Fruit fly (Drosophila melanogaster) whole organism: ENCODE results near the gene CG12768.
A peak's percentile ranks its signal among the peaks of the same experiment; 100 is the strongest.

Experiments used
- CG8478 ChIP-seq: fragments of >200 bp; optimal IDR thresholded peaks from 2 replicates; lab custom pipeline; 2018; ENCODE audit warnings: inconsistent platforms
- Dll ChIP-seq: fragments of >200 bp; optimal IDR thresholded peaks from 2 replicates; lab custom pipeline; 2017
- EcR ChIP-seq, 2 experiments: fragments of >200 bp; optimal IDR thresholded peaks; 2 replicates each; lab custom pipeline; 2017; ENCODE audit warnings: missing biosample characterization in 2 of 2, missing genetic modification characterization in 2 of 2, missing genetic modification reagents in 2 of 2
- pan ChIP-seq: fragments of >200 bp; optimal IDR thresholded peaks from 2 replicates; lab custom pipeline; 2017
- psq ChIP-seq: fragments of >200 bp; optimal IDR thresholded peaks from 2 replicates; lab custom pipeline; 2017
- usp ChIP-seq: fragments of >200 bp; optimal IDR thresholded peaks from 2 replicates; lab custom pipeline; 2017; ENCODE audit warnings: missing biosample characterization, missing genetic modification characterization, mixed read lengths

CG12768 gene

dm6 chr3L:22901612-22902011 is 8.7 kb upstream of the CG12768 start, which contains the start of gene BoYb:
TSS of gene BoYb (plus strand) at chr3L:22901912.
- TF ChIP-seq CG8478 (no peak), pan (no peak), usp (no peak), psq (lab: Kevin White, UChicago) (no peak), Dll (lab: Kevin White, UChicago) (no peak), EcR (GFP tag; optimal IDR thresholded peaks at IDR 0.05; lab: Kevin White, UChicago) (no peak)

dm6 chr3L:22909325-22909904 is 876 bp upstream of the CG12768 start:
- no peak for TF ChIP-seq psq (lab: Kevin White, UChicago)

dm6 chr3L:22940249-22940648 is 30.0 kb downstream of the CG12768 start:
- no peak for TF ChIP-seq pan
- TF ChIP-seq psq (lab: Kevin White, UChicago) = no peak
- TF ChIP-seq Dll (lab: Kevin White, UChicago) = no peak
- TF ChIP-seq EcR (GFP tag; optimal IDR thresholded peaks at IDR 0.05; lab: Kevin White, UChicago) = no peak
- TF ChIP-seq CG8478 = no peak
- no peak for TF ChIP-seq usp

- TF ChIP-seq CG8478 (no peak), EcR (GFP tag; optimal IDR thresholded peaks at IDR 0.05; lab: Kevin White, UChicago) (no peak), psq (lab: Kevin White, UChicago) (no peak), usp (no peak), Dll (lab: Kevin White, UChicago) (no peak), pan (no peak)
These were observed 33.2 kb downstream of the CG12768 start for dm6 chr3L:22943484-22943883.

- no peak for TF ChIP-seq psq (lab: Kevin White, UChicago)
- no peak for TF ChIP-seq EcR (GFP tag; optimal IDR thresholded peaks at IDR 0.05; lab: Kevin White, UChicago)
- no peak for TF ChIP-seq Dll (lab: Kevin White, UChicago)
- TF ChIP-seq CG8478 = no peak
- TF ChIP-seq pan = no peak
- TF ChIP-seq usp = no peak
These were observed 34.2 kb downstream of the CG12768 start for dm6 chr3L:22944493-22944892.

dm6 chr3L:22945264-22945941 is 35.1 kb downstream of the CG12768 start, which contains the start of gene Mes2:
TSS of gene Mes2 (plus strand) at chr3L:22945657.
- TF ChIP-seq usp (no peak), Dll (lab: Kevin White, UChicago) (peak; percentile 86)

dm6 chr3L:22947993-22948954 is 38.0 kb downstream of the CG12768 start:
- TF ChIP-seq psq (lab: Kevin White, UChicago) (no peak), Dll (lab: Kevin White, UChicago) (no peak), pan (no peak), EcR (GFP tag; optimal IDR thresholded peaks at IDR 0.05; lab: Kevin White, UChicago) (no peak), usp (no peak), CG8478 (no peak)

- no peak for TF ChIP-seq Dll (lab: Kevin White, UChicago)
- TF ChIP-seq psq (lab: Kevin White, UChicago) = no peak
- no peak for TF ChIP-seq pan
- no peak for TF ChIP-seq usp
- TF ChIP-seq EcR (GFP tag; optimal IDR thresholded peaks at IDR 0.05; lab: Kevin White, UChicago) = no peak
- TF ChIP-seq CG8478 = no peak
These were observed 42.4 kb downstream of the CG12768 start for dm6 chr3L:22952703-22953102.

dm6 chr3L:22955202-22955601 is 44.9 kb downstream of the CG12768 start, which contains the start of gene CG32461:
TSS of gene CG32461 (minus strand) at chr3L:22955302.
- TF ChIP-seq Dll (lab: Kevin White, UChicago) (no peak), EcR (GFP tag; optimal IDR thresholded peaks at IDR 0.05; lab: Kevin White, UChicago) (no peak), pan (no peak), psq (lab: Kevin White, UChicago) (no peak), CG8478 (no peak), usp (no peak)

dm6 chr3L:22958171-22958570 is 47.9 kb downstream of the CG12768 start:
- no peak for TF ChIP-seq pan
- TF ChIP-seq Dll (lab: Kevin White, UChicago) = no peak
- TF ChIP-seq psq (lab: Kevin White, UChicago) = no peak
- no peak for TF ChIP-seq CG8478
- no peak for TF ChIP-seq EcR (GFP tag; optimal IDR thresholded peaks at IDR 0.05; lab: Kevin White, UChicago)
- TF ChIP-seq usp = no peak

- no peak for TF ChIP-seq Dll (lab: Kevin White, UChicago)
- no peak for TF ChIP-seq EcR (GFP tag; optimal IDR thresholded peaks at IDR 0.05; lab: Kevin White, UChicago)
- TF ChIP-seq psq (lab: Kevin White, UChicago) = no peak
- TF ChIP-seq CG8478 = no peak
- TF ChIP-seq pan = no peak
- no peak for TF ChIP-seq usp
These were observed 50.0 kb downstream of the CG12768 start for dm6 chr3L:22960322-22960721.
